Fruit fly (Drosophila melanogaster) whole organism, embryonic: ENCODE data around the gene CG7810.

Experiments
- C15 ChIP-seq: fragments of 200-800 bp; sonication (Bioruptor generic); IDR thresholded peaks from 3 replicates; pipeline ENCODE4 v1.3.6; 2022; ENCODE audit warnings: missing biosample characterization, missing genetic modification characterization
- CG10274 ChIP-seq: fragments of 200-800 bp; sonication (Bioruptor generic); optimal IDR thresholded peaks from 3 replicates; lab custom pipeline; 2017; ENCODE audit warnings: missing biosample characterization, mild to moderate bottlenecking, missing genetic modification characterization
- CG10543 ChIP-seq: fragments of 200-800 bp; sonication (Bioruptor generic); optimal IDR thresholded peaks from 3 replicates; lab custom pipeline; 2017; ENCODE audit warnings: missing biosample characterization, mild to moderate bottlenecking, missing genetic modification characterization, moderate library complexity
- CG12155 ChIP-seq: fragments of 200-800 bp; sonication (Bioruptor generic); optimal IDR thresholded peaks from 3 replicates; lab custom pipeline; 2016; ENCODE audit warnings: missing biosample characterization, missing genetic modification characterization
- CG12659 ChIP-seq: fragments of 200-800 bp; sonication (Bioruptor generic); optimal IDR thresholded peaks from 3 replicates; lab custom pipeline; 2017; ENCODE audit warnings: mild to moderate bottlenecking, missing biosample characterization, missing genetic modification reagents, missing genetic modification characterization
- CG14667 ChIP-seq: fragments of 200-800 bp; sonication (Bioruptor generic); IDR thresholded peaks from 2 replicates; pipeline ENCODE4 v1.3.6; 2022; ENCODE audit warnings: missing biosample characterization, missing genetic modification characterization
- CG16813 ChIP-seq: fragments of 200-800 bp; sonication (Bioruptor generic); IDR thresholded peaks from 3 replicates; pipeline ENCODE4 v1.3.6; 2022; ENCODE audit warnings: missing biosample characterization, missing genetic modification characterization; ENCODE audit not compliant: partially characterized antibody
- CG17328 ChIP-seq: fragments of 200-800 bp; sonication (Bioruptor generic); IDR thresholded peaks from 2 replicates; pipeline ENCODE4 v1.3.6; 2022; ENCODE audit warnings: missing biosample characterization, missing genetic modification characterization
- CG18011 ChIP-seq: fragments of 200-800 bp; sonication (Bioruptor generic); optimal IDR thresholded peaks from 2 replicates; lab custom pipeline; 2017; ENCODE audit warnings: missing biosample characterization, missing genetic modification characterization, mild to moderate bottlenecking, moderate library complexity, missing genotype
- CG31224 ChIP-seq: fragments of 200-800 bp; sonication (Bioruptor generic); IDR thresholded peaks from 2 replicates; pipeline ENCODE4 v1.3.6; 2022; ENCODE audit warnings: missing biosample characterization, missing genetic modification characterization
- CG33213 ChIP-seq: fragments of 200-800 bp; sonication (Bioruptor generic); optimal IDR thresholded peaks from 3 replicates; lab custom pipeline; 2016; ENCODE audit warnings: missing biosample characterization, missing genetic modification characterization
- CG33557 ChIP-seq: fragments of 200-800 bp; sonication (Bioruptor generic); optimal IDR thresholded peaks from 2 replicates; lab custom pipeline; 2019; ENCODE audit warnings: missing biosample characterization, mild to moderate bottlenecking, missing genetic modification characterization, moderate library complexity
- CG4820 ChIP-seq: fragments of 200-800 bp; sonication (Bioruptor generic); optimal IDR thresholded peaks from 3 replicates; lab custom pipeline; 2016; ENCODE audit warnings: missing biosample characterization, missing genetic modification characterization
- CG7357 ChIP-seq: fragments of 200-800 bp; sonication (Bioruptor generic); IDR thresholded peaks from 3 replicates; pipeline ENCODE4 v1.3.6; 2022; ENCODE audit warnings: missing biosample characterization, missing genetic modification characterization
- CG7987 ChIP-seq: fragments of 200-800 bp; sonication (Bioruptor generic); optimal IDR thresholded peaks from 2 replicates; lab custom pipeline; 2018; ENCODE audit warnings: missing biosample characterization, mild to moderate bottlenecking, missing genetic modification characterization, moderate library complexity
- CG8089 ChIP-seq: fragments of 200-800 bp; sonication (Bioruptor generic); optimal IDR thresholded peaks from 3 replicates; lab custom pipeline; 2016; ENCODE audit warnings: missing biosample characterization, missing genetic modification characterization
- CG8281 ChIP-seq: fragments of 200-800 bp; sonication (Bioruptor generic); optimal IDR thresholded peaks from 2 replicates; lab custom pipeline; 2018; ENCODE audit warnings: missing biosample characterization, mild to moderate bottlenecking, missing genetic modification characterization, moderate library complexity
- CG8359 ChIP-seq: fragments of 200-800 bp; sonication (Bioruptor generic); optimal IDR thresholded peaks from 2 replicates; lab custom pipeline; 2017; ENCODE audit warnings: missing biosample characterization, mild to moderate bottlenecking, missing genetic modification characterization, borderline replicate concordance
- CG8765 ChIP-seq: fragments of 200-800 bp; sonication (Bioruptor generic); IDR thresholded peaks from 2 replicates; pipeline ENCODE4 v1.3.6; 2022; ENCODE audit warnings: missing biosample characterization, missing genetic modification characterization
- CG9437 ChIP-seq: fragments of 200-800 bp; sonication (Bioruptor generic); optimal IDR thresholded peaks from 2 replicates; lab custom pipeline; 2018; ENCODE audit warnings: missing biosample characterization, mild to moderate bottlenecking, missing genetic modification characterization
- Dek ChIP-seq: fragments of 200-800 bp; sonication (Bioruptor generic); optimal IDR thresholded peaks from 3 replicates; lab custom pipeline; 2019; ENCODE audit warnings: missing biosample characterization, mild to moderate bottlenecking, missing genetic modification characterization, moderate library complexity
- E2f2 ChIP-seq: fragments of 200-800 bp; sonication (Bioruptor generic); IDR thresholded peaks from 2 replicates; pipeline ENCODE4 v1.3.6; 2022; ENCODE audit warnings: missing biosample characterization, missing genetic modification characterization
- Ets65A ChIP-seq: fragments of 200-800 bp; sonication (Bioruptor generic); peaks from one replicate; lab custom pipeline; 2016; ENCODE audit warnings: missing biosample characterization, missing genetic modification characterization
- Fer1 ChIP-seq: fragments of 200-800 bp; sonication (Bioruptor generic); optimal IDR thresholded peaks from 2 replicates; lab custom pipeline; 2017; ENCODE audit warnings: missing biosample characterization, mild to moderate bottlenecking, missing genetic modification characterization
- HmgZ ChIP-seq: fragments of 200-800 bp; sonication (Bioruptor generic); optimal IDR thresholded peaks from 2 replicates; lab custom pipeline; 2018; ENCODE audit warnings: missing biosample characterization, mild to moderate bottlenecking, missing genetic modification characterization
- Lhr ChIP-seq: fragments of 200-800 bp; sonication (Bioruptor generic); optimal IDR thresholded peaks from 3 replicates; lab custom pipeline; 2017; ENCODE audit warnings: mild to moderate bottlenecking, missing biosample characterization, missing genetic modification reagents, missing genetic modification characterization
- MTF-1 ChIP-seq: fragments of 200-800 bp; sonication (Bioruptor generic); optimal IDR thresholded peaks from 2 replicates; lab custom pipeline; 2018; ENCODE audit warnings: missing biosample characterization, mild to moderate bottlenecking, missing genetic modification characterization, borderline replicate concordance
- Mad ChIP-seq: fragments of 200-800 bp; sonication (Bioruptor generic); optimal IDR thresholded peaks from 2 replicates; lab custom pipeline; 2016; ENCODE audit warnings: missing biosample characterization, missing genetic modification characterization
- NC2β ChIP-seq: fragments of 200-800 bp; sonication (Bioruptor generic); optimal IDR thresholded peaks from 2 replicates; lab custom pipeline; 2016; ENCODE audit warnings: missing biosample characterization, missing genetic modification characterization
- Six4 ChIP-seq: fragments of 200-800 bp; sonication (Bioruptor generic); optimal IDR thresholded peaks from 2 replicates; lab custom pipeline; 2016; ENCODE audit warnings: missing biosample characterization, missing genetic modification characterization
- Taf1 ChIP-seq: fragments of 200-800 bp; sonication (Bioruptor generic); IDR thresholded peaks from 2 replicates; pipeline ENCODE4 v1.3.6; 2022; ENCODE audit warnings: missing biosample characterization, missing genetic modification characterization
- az2 ChIP-seq: fragments of 200-800 bp; sonication (Bioruptor generic); optimal IDR thresholded peaks from 3 replicates; lab custom pipeline; 2016; ENCODE audit warnings: missing biosample characterization, missing genetic modification characterization
- bigmax ChIP-seq: fragments of 200-800 bp; sonication (Bioruptor generic); optimal IDR thresholded peaks from 2 replicates; lab custom pipeline; 2018; ENCODE audit warnings: missing biosample characterization, mild to moderate bottlenecking, missing genetic modification characterization
- cas ChIP-seq: fragments of 200-800 bp; sonication (Bioruptor generic); IDR thresholded peaks from 2 replicates; pipeline ENCODE4 v1.3.6; 2022; ENCODE audit warnings: missing biosample characterization, missing genetic modification characterization
- cato ChIP-seq: fragments of 200-800 bp; sonication (Bioruptor generic); optimal IDR thresholded peaks from 2 replicates; lab custom pipeline; 2016; ENCODE audit warnings: missing biosample characterization, missing genetic modification characterization, borderline replicate concordance
- chif ChIP-seq, 2 experiments: fragments of 200-800 bp; sonication (Bioruptor generic); optimal IDR thresholded peaks; 3 replicates each; lab custom pipeline; 2016; ENCODE audit warnings: missing biosample characterization in 2 of 2, missing genetic modification characterization in 2 of 2
- chinmo ChIP-seq: fragments of 200-800 bp; sonication (Bioruptor generic); IDR thresholded peaks from 4 replicates; pipeline ENCODE4 v1.3.6; 2022; ENCODE audit warnings: missing biosample characterization, missing genetic modification characterization; ENCODE audit not compliant: partially characterized antibody
- chn ChIP-seq: fragments of 200-800 bp; sonication (Bioruptor generic); optimal IDR thresholded peaks from 2 replicates; lab custom pipeline; 2016; ENCODE audit warnings: missing biosample characterization, missing genetic modification characterization
- ci ChIP-seq: fragments of 200-800 bp; sonication (Bioruptor generic); IDR thresholded peaks from 3 replicates; pipeline ENCODE4 v1.3.6; 2022; ENCODE audit warnings: missing biosample characterization, missing genetic modification characterization
- da ChIP-seq: fragments of 200-800 bp; sonication (Bioruptor generic); optimal IDR thresholded peaks from 2 replicates; lab custom pipeline; 2016; ENCODE audit warnings: missing biosample characterization, missing genetic modification characterization
- dmrt99B ChIP-seq: fragments of 200-800 bp; sonication (Bioruptor generic); optimal IDR thresholded peaks from 2 replicates; lab custom pipeline; 2018; ENCODE audit warnings: missing biosample characterization, mild to moderate bottlenecking, missing genetic modification characterization, moderate library complexity
- ems ChIP-seq: fragments of 200-800 bp; sonication (Bioruptor generic); optimal IDR thresholded peaks from 3 replicates; lab custom pipeline; 2016; ENCODE audit warnings: missing biosample characterization, missing genetic modification characterization
- fd102C ChIP-seq: fragments of 200-800 bp; sonication (Bioruptor generic); optimal IDR thresholded peaks from 2 replicates; lab custom pipeline; 2018; ENCODE audit warnings: missing biosample characterization, mild to moderate bottlenecking, missing genetic modification characterization, moderate library complexity
- gce ChIP-seq: fragments of 200-800 bp; sonication (Bioruptor generic); IDR thresholded peaks from 3 replicates; pipeline ENCODE4 v1.3.6; 2022; ENCODE audit warnings: missing biosample characterization, missing genetic modification characterization
- gfzf ChIP-seq: fragments of 200-800 bp; sonication (Bioruptor generic); optimal IDR thresholded peaks from 2 replicates; lab custom pipeline; 2016; ENCODE audit warnings: missing biosample characterization, mild to moderate bottlenecking, missing genetic modification characterization, moderate library complexity
- ham ChIP-seq: fragments of 200-800 bp; sonication (Bioruptor generic); IDR thresholded peaks from 2 replicates; pipeline ENCODE4 v1.3.6; 2022; ENCODE audit warnings: missing biosample characterization, missing genetic modification characterization
- nau ChIP-seq: fragments of 200-800 bp; sonication (Bioruptor generic); optimal IDR thresholded peaks from 3 replicates; lab custom pipeline; 2017; ENCODE audit warnings: missing biosample characterization, mild to moderate bottlenecking, missing genetic modification characterization, missing genetic modification reagents
- pita ChIP-seq: fragments of 200-800 bp; sonication (Bioruptor generic); optimal IDR thresholded peaks from 2 replicates; lab custom pipeline; 2017; ENCODE audit warnings: missing biosample characterization, mild to moderate bottlenecking, missing genetic modification characterization
- sqz ChIP-seq: fragments of 200-800 bp; sonication (Bioruptor generic); optimal IDR thresholded peaks from 3 replicates; lab custom pipeline; 2018; ENCODE audit warnings: missing biosample characterization, mild to moderate bottlenecking, missing genetic modification characterization
- sr ChIP-seq: fragments of 200-800 bp; sonication (Bioruptor generic); IDR thresholded peaks from 3 replicates; pipeline ENCODE4 v1.3.6; 2022; ENCODE audit warnings: missing biosample characterization, missing genetic modification characterization
- zf30C ChIP-seq: fragments of 200-800 bp; sonication (Bioruptor generic); optimal IDR thresholded peaks from 3 replicates; lab custom pipeline; 2018; ENCODE audit warnings: missing biosample characterization, mild to moderate bottlenecking, missing genetic modification characterization

Gene CG7810

dm6 chr2L:8266145-8266544 is 44.9 kb downstream of the CG7810 start (continued):
- TF ChIP-seq Six4 = peak; percentile 30
- TF ChIP-seq chif (GFP tag; optimal IDR thresholded peaks at IDR 0.05; lab: Kevin White, UChicago) = no peak
- no peak for TF ChIP-seq cas (GFP tag; lab: Robert Waterston, UW)
- TF ChIP-seq CG8281 (tag; lab: Kevin White, UChicago) = peak; percentile 36
- TF ChIP-seq CG8359 = peak; percentile 9
- TF ChIP-seq Taf1 (GFP tag; lab: Robert Waterston, UW) = no peak
- TF ChIP-seq CG7987 (GFP tag; lab: Kevin White, UChicago) = no peak
- TF ChIP-seq az2 (GFP tag; lab: Kevin White, UChicago) = peak; percentile 11
- no peak for TF ChIP-seq CG7357 (GFP tag; lab: Robert Waterston, UW)
- peak; percentile 63 for TF ChIP-seq nau (GFP tag; lab: Kevin White, UChicago)
- TF ChIP-seq CG4820 (GFP tag; lab: Kevin White, UChicago) = peak; percentile 29
- no peak for TF ChIP-seq CG16813 (GFP tag; lab: Robert Waterston, UW)
- no peak for TF ChIP-seq CG10543 (GFP tag; lab: Kevin White, UChicago)
- no peak for TF ChIP-seq NC2β (GFP tag; lab: Kevin White, UChicago)
- TF ChIP-seq Fer1 (GFP tag; lab: Kevin White, UChicago) = peak; percentile 62
- no peak for TF ChIP-seq chinmo (GFP tag; lab: Robert Waterston, UW)
- peak; percentile 88 for TF ChIP-seq dmrt99B (tag; lab: Kevin White, UChicago)
- TF ChIP-seq bigmax (GFP tag; lab: Kevin White, UChicago) = no peak
- TF ChIP-seq da (GFP tag; lab: Kevin White, UChicago) = no peak
- no peak for TF ChIP-seq zf30C (GFP tag; lab: Kevin White, UChicago)
- TF ChIP-seq CG10274 = no peak
- TF ChIP-seq ci (GFP tag; lab: Robert Waterston, UW) = 0 out of 3 replicates have a peak, but pooled peaks have one; percentile 7
- no peak for TF ChIP-seq sr (GFP tag; lab: Robert Waterston, UW)
- no peak for TF ChIP-seq MTF-1
- TF ChIP-seq CG17328 (GFP tag; lab: Robert Waterston, UW) = 0 out of 2 replicates have a peak, but pooled peaks have one; percentile 23
- no peak for TF ChIP-seq CG33213
- TF ChIP-seq CG31224 = no peak
- no peak for TF ChIP-seq CG14667 (GFP tag; lab: Robert Waterston, UW)
- no peak for TF ChIP-seq fd102C (GFP tag; lab: Kevin White, UChicago)
- peak; percentile 9 for TF ChIP-seq HmgZ (tag; lab: Kevin White, UChicago)
- TF ChIP-seq Lhr (GFP tag; lab: Kevin White, UChicago) = no peak
- TF ChIP-seq CG9437 (GFP tag; lab: Kevin White, UChicago) = peak; percentile 59
- TF ChIP-seq E2f2 (GFP tag; lab: Robert Waterston, UW) = peak; percentile 19; the same call in 1 of the 2 replicates
- TF ChIP-seq Mad (GFP tag; lab: Kevin White, UChicago) = no peak
- TF ChIP-seq ham (GFP tag; lab: Robert Waterston, UW) = no peak
- no peak for TF ChIP-seq CG8765 (GFP tag; lab: Robert Waterston, UW)
- no peak for TF ChIP-seq gfzf (GFP tag; lab: Kevin White, UChicago)
- TF ChIP-seq Ets65A (GFP tag; lab: Kevin White, UChicago) = peak; percentile 80
- TF ChIP-seq ems = no peak
- TF ChIP-seq C15 = no peak
- peak; percentile 57 for TF ChIP-seq CG12659 (GFP tag; lab: Kevin White, UChicago)
- TF ChIP-seq cato = no peak
- TF ChIP-seq chn = no peak
- no peak for TF ChIP-seq gce (GFP tag; lab: Robert Waterston, UW)
- TF ChIP-seq CG18011 (GFP tag; lab: Kevin White, UChicago) = no peak
- no peak for TF ChIP-seq pita
- peak; percentile 55 for TF ChIP-seq Dek (tag; lab: Kevin White, UChicago)
- TF ChIP-seq CG12155 (GFP tag; lab: Kevin White, UChicago) = no peak
- no peak for TF ChIP-seq CG33557 (GFP tag; lab: Kevin White, UChicago)
- TF ChIP-seq sqz (GFP tag; lab: Kevin White, UChicago) = peak; percentile 22
- no peak for TF ChIP-seq CG8089 (GFP tag; lab: Kevin White, UChicago)
